Fruit fly (Drosophila melanogaster): ENCODE measurements around the gene CG10375.

Gene CG10375

dm6 chr3R:23803668-23804067 is 36.2 kb downstream of the CG10375 start, which contains the start of gene CG34355 (continued):
- TF ChIP-seq pros (GFP tag; optimal IDR thresholded peaks at IDR 0.05) (no peak), gsb-n (tag; optimal IDR thresholded peaks at IDR 0.05) (no peak), stc (GFP tag; IDR thresholded peaks at IDR 0.05) (peak; percentile 52; the same call in 1 of the 2 replicates), gt (GFP tag; IDR thresholded peaks at IDR 0.05) (no peak), GATAe (GFP tag; conservative IDR thresholded peaks at IDR 0.05) (no peak), ems (GFP tag; optimal IDR thresholded peaks at IDR 0.05) (no peak), pum (GFP tag; optimal IDR thresholded peaks at IDR 0.05) (no peak), Kr (GFP tag; optimal IDR thresholded peaks at IDR 0.05) (no peak), CG17328 (GFP tag; IDR thresholded peaks at IDR 0.05) (peak; percentile 70), Med (GFP tag) (no peak), Vsx1 (GFP tag; optimal IDR thresholded peaks at IDR 0.05) (no peak), sug (tag; optimal IDR thresholded peaks at IDR 0.05) (no peak), CG8944 (GFP tag; optimal IDR thresholded peaks at IDR 0.05) (no peak), Drgx (GFP tag; IDR thresholded peaks at IDR 0.05) (no peak), CG13424 (tag; optimal IDR thresholded peaks at IDR 0.05) (no peak), Nf-YC (tag; optimal IDR thresholded peaks at IDR 0.05) (no peak), fu2 (GFP tag; optimal IDR thresholded peaks at IDR 0.05) (no peak), CG12769 (tag; optimal IDR thresholded peaks at IDR 0.05) (no peak), CG10431 (GFP tag; optimal IDR thresholded peaks at IDR 0.05) (no peak), TFAM (GFP tag; optimal IDR thresholded peaks at IDR 0.05) (no peak), bbx (GFP tag; IDR thresholded peaks at IDR 0.05; ENCODE audit: partially characterized antibody) (no peak), caup (GFP tag; optimal IDR thresholded peaks at IDR 0.05; ENCODE audit: severe bottlenecking) (peak; percentile 76), CG16815 (GFP tag; optimal IDR thresholded peaks at IDR 0.05) (no peak), danr (GFP tag; IDR thresholded peaks at IDR 0.05) (no peak), CG9215 (GFP tag; IDR thresholded peaks at IDR 0.05) (no peak), mirr (GFP tag; optimal IDR thresholded peaks at IDR 0.05) (no peak), CG2889 (GFP tag; IDR thresholded peaks at IDR 0.05) (no peak), CG31365 (tag; optimal IDR thresholded peaks at IDR 0.05) (no peak), sd (tag; optimal IDR thresholded peaks at IDR 0.05) (no peak), abd-A (tag; optimal IDR thresholded peaks at IDR 0.05) (no peak), pb (GFP tag; optimal IDR thresholded peaks at IDR 0.05) (no peak), nom (GFP tag; optimal IDR thresholded peaks at IDR 0.05) (no peak), toy (GFP tag; IDR thresholded peaks at IDR 0.05) (no peak), al (GFP tag; IDR thresholded peaks at IDR 0.05) (no peak), CG10274 (GFP tag; optimal IDR thresholded peaks at IDR 0.05) (no peak), bsh (GFP tag; optimal IDR thresholded peaks at IDR 0.05) (peak in 1 of 2 experiments; percentile 58), CG1233 (GFP tag; optimal IDR thresholded peaks at IDR 0.05) (peak; percentile 69), CHES-1-like (GFP tag; optimal IDR thresholded peaks at IDR 0.05) (no peak), CG12155 (GFP tag; optimal IDR thresholded peaks at IDR 0.05) (no peak), Ets65A (GFP tag) (no peak), CG7372 (GFP tag; IDR thresholded peaks at IDR 0.05) (peak; percentile 29; the same call in 1 of the 2 replicates), CG2875 (GFP tag; optimal IDR thresholded peaks at IDR 0.05) (no peak), Sry-δ (GFP tag; optimal IDR thresholded peaks at IDR 0.05) (no peak), CG17568 (GFP tag; optimal IDR thresholded peaks at IDR 0.05) (peak; percentile 84), CG14710 (tag; optimal IDR thresholded peaks at IDR 0.05) (no peak), CG10959 (GFP tag; IDR thresholded peaks at IDR 0.05) (no peak), BtbVII (GFP tag; optimal IDR thresholded peaks at IDR 0.05) (no peak), CG13123 (GFP tag; optimal IDR thresholded peaks at IDR 0.05) (no peak), CG10462 (GFP tag; optimal IDR thresholded peaks at IDR 0.05) (no peak), wdn (GFP tag; IDR thresholded peaks at IDR 0.05) (no peak), D (optimal IDR thresholded peaks at IDR 0.05) (no peak), D (GFP tag; optimal IDR thresholded peaks at IDR 0.05) (peak; percentile 56)

All from whole organism, embryonic.